Worm (Caenorhabditis elegans): ENCODE results near the gene srw-129.

DNA sequence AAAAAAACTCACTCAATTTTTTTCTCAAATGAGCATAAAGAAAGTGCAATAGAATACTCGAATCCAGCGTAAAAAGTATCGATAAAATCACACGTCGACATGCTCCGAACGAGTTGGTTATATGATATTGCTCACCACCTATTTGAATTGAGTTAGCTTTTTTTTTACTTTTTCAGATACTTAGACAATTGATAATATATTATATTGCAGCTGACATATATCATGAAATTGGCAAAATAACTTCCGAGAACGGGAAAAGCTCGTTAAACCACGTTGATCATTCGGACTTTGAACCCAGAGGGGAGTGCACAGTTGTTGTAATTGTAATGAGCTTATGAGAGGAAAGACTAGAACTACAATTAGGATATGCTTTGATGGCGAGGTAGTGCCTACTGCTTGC, 38.7 kb downstream of the srw-129 start, which contains the start of gene srw-136:
- TF ChIP-seq flt-1 (GFP tag; IDR thresholded peaks at IDR 0.05), result no peak
- TF ChIP-seq klf-2 (GFP tag; conservative IDR thresholded peaks at IDR 0.05), result no peak
- no peak for TF ChIP-seq T22C8.4 (GFP tag; IDR thresholded peaks at IDR 0.05)
- TF ChIP-seq ref-1 (GFP tag; conservative IDR thresholded peaks at IDR 0.05), result no peak
- TF ChIP-seq ztf-29 (GFP tag; IDR thresholded peaks at IDR 0.05), result no peak
